Worm (Caenorhabditis elegans) whole organism, L3 larva: ENCODE results near the gene unc-53.

Experiments
- ZK546.5 ChIP-seq: sonication (generic microtip); optimal IDR thresholded peaks from 2 replicates; lab custom pipeline; 2017; ENCODE audit warnings: missing biosample characterization, missing genetic modification characterization
- ceh-28 ChIP-seq: fragments of 150-350 bp; optimal IDR thresholded peaks from 2 replicates; lab custom pipeline; 2014; ENCODE audit warnings: missing biosample characterization, missing genetic modification reagents, missing genetic modification characterization
- daf-12 ChIP-seq: fragments of 150-350 bp; optimal IDR thresholded peaks from 2 replicates; lab custom pipeline; 2014; ENCODE audit warnings: missing biosample characterization, missing genetic modification reagents, missing genetic modification characterization
- fkh-10 ChIP-seq: sonication (generic microtip); optimal IDR thresholded peaks from 2 replicates; lab custom pipeline; 2017; ENCODE audit warnings: missing biosample characterization, missing genetic modification reagents, missing genetic modification characterization
- lin-39 ChIP-seq: fragments of 150-350 bp; optimal IDR thresholded peaks from 2 replicates; lab custom pipeline; 2018; ENCODE audit warnings: missing biosample characterization, missing genetic modification reagents, missing genetic modification characterization
- nhr-23 ChIP-seq: fragments of 150-350 bp; optimal IDR thresholded peaks from 2 replicates; lab custom pipeline; 2014; ENCODE audit warnings: missing biosample characterization, missing genetic modification reagents, missing genetic modification characterization
- nhr-76 ChIP-seq: fragments of 150-350 bp; sonication (generic microtip); optimal IDR thresholded peaks from 5 replicates; lab custom pipeline; 2014; ENCODE audit warnings: missing biosample characterization, missing genetic modification characterization
- pha-4 ChIP-seq: fragments of 150-350 bp; optimal IDR thresholded peaks from 2 replicates; lab custom pipeline; 2014; ENCODE audit warnings: missing biosample characterization, missing genetic modification reagents, missing genetic modification characterization
- snpc-4 ChIP-seq: fragments of 150-350 bp; optimal IDR thresholded peaks from 2 replicates; lab custom pipeline; 2014; ENCODE audit warnings: missing biosample characterization, missing genetic modification characterization
- unc-62 ChIP-seq: fragments of 150-350 bp; sonication (generic microtip); optimal IDR thresholded peaks from 4 replicates; lab custom pipeline; 2014; ENCODE audit warnings: missing biosample characterization, missing genetic modification reagents, missing genetic modification characterization

DNA sequence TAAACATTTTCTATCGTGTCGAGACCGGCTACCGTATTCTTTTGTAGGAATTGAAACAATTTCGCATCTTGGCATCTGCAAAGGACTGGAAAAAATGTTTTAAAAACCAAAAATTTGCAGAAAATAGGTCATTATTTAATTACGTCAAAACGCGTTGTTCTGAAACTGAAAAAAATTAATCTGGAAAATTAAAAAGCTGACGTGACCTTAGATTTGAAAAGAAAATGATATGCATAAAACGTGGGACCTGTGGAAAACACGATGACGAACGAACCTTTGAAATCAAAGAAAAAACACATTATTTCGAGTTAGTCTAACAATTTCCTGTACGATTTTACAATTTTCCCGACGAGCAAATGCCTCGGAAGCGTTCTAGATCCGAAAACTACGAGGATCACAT lies 14.9 kb upstream of the unc-53 start, which contains the start of gene C09H10.9:
- no peak for TF ChIP-seq daf-12
- no peak for TF ChIP-seq lin-39 (tag; lab: Kevin White, UChicago)
- TF ChIP-seq unc-62 (GFP tag; lab: Kevin White, UChicago): no peak
- TF ChIP-seq ZK546.5 (tag; lab: Kevin White, UChicago): no peak
- TF ChIP-seq nhr-76 (tag; lab: Kevin White, UChicago): no peak
- no peak for TF ChIP-seq nhr-23 (tag; lab: Kevin White, UChicago)
- TF ChIP-seq fkh-10 (GFP tag; lab: Kevin White, UChicago): no peak
- no peak for TF ChIP-seq snpc-4 (tag; lab: Kevin White, UChicago)
- TF ChIP-seq pha-4 (tag; lab: Kevin White, UChicago): no peak
- TF ChIP-seq ceh-28 (tag; lab: Kevin White, UChicago): no peak
